Fruit fly (Drosophila melanogaster): ENCODE measurements around the gene Spn77Bb.

DNA sequence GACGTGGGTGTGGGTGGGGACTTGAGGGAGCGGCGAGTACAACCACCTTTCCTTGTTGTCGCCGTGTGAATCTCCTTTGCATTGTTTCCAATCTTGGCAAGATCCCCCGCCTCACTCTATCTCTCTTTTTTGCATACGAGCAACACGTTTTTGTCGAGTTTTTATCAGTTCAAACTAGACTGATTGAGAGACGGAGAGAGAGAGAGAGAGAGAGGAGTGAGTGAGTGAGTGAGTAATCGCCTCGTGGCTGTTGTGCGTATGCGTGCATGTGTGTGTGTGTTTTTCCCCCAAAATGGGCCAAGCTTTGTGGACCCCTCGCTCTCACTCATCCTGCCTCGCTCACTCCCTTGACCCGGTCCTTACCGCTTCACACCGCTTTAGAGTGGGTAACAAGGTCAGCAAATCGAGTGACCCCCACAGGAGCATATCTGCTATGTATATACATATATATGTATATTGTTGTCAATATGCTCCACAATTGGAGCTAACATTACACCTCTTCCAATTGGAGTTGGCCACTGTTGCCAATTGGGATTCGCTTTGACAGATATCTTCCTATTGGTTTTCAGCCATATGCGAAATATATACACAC, 28.7 kb downstream of the Spn77Bb start:
- TF ChIP-seq fkh (GFP tag; optimal IDR thresholded peaks at IDR 0.05) (no peak), pdm3 (GFP tag; optimal IDR thresholded peaks at IDR 0.05) (no peak), lz (GFP tag; optimal IDR thresholded peaks at IDR 0.05) (no peak), Blimp-1 (GFP tag; optimal IDR thresholded peaks at IDR 0.05) (no peak), CG6792 (GFP tag; optimal IDR thresholded peaks at IDR 0.05) (no peak)
